Fruit fly (Drosophila melanogaster): ENCODE results near the gene Megf8.

Megf8 gene

dm6 chr2L:8099615-8100375 lies 56.5 kb downstream of the Megf8 start:
- no peak for TF ChIP-seq CG10348 (GFP tag; IDR thresholded peaks at IDR 0.05)
- TF ChIP-seq Pif1A (GFP tag; optimal IDR thresholded peaks at IDR 0.05), result peak; percentile 4
- no peak for TF ChIP-seq Pif1B (GFP tag; optimal IDR thresholded peaks at IDR 0.05)
- TF ChIP-seq EcR (GFP tag; optimal IDR thresholded peaks at IDR 0.05), result no peak
- peak; percentile 55; the same call in 1 of the 2 replicates for TF ChIP-seq CG32121 (GFP tag; IDR thresholded peaks at IDR 0.05)

DNA sequence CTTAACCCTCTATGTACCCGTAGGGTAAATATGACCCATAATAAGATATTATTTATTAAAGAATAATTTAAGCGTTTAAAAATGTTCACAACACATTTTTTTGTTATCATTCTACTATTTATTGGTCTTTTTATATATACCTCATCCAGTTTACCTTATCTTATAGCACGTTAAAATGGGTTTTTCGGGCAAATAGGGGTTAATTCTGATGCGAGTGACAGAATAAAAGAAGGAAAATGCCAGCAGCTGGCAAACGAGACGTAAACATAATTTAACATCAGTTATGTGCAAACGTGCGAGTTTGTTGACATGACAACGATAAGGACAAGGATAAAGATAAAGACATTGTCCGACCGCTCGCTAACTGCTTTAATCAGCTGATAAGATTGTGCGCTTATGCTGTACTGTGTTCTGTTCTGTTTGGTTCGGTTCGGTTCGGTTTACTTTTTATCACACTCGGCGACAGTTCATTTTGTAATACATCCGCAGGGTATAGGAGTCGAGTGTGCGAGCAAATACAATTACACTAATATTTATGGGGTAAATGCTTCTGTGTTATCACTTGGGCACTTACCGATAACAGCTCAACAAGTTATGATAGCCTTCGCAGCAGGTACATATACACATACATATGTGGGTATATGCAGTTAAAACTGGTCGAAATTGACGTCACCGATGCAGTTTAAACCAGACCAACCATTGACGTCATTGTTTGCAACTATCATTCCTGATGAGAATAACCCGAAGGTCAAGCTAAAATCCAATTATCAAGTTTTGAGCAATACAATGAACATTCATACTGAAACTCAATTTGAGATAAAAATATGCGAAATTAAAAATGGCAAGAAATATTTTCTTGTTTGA lies 57.5 kb downstream of the Megf8 start:
- TF ChIP-seq CG15710 (tag; optimal IDR thresholded peaks at IDR 0.05), result peak; percentile 55
- no peak for TF ChIP-seq CG13204 (GFP tag; optimal IDR thresholded peaks at IDR 0.05)
- no peak for TF ChIP-seq Pif1B (GFP tag; optimal IDR thresholded peaks at IDR 0.05)
- TF ChIP-seq CG17806 (tag; optimal IDR thresholded peaks at IDR 0.05), result peak; percentile 52
- TF ChIP-seq D1 (tag; optimal IDR thresholded peaks at IDR 0.05), result no peak
- no peak for TF ChIP-seq CG12605 (GFP tag; IDR thresholded peaks at IDR 0.05)
- TF ChIP-seq CG10348 (GFP tag; IDR thresholded peaks at IDR 0.05), result no peak
- peak; percentile 82 for TF ChIP-seq EcR (GFP tag; optimal IDR thresholded peaks at IDR 0.05)
- peak; percentile 40 for TF ChIP-seq CG8301 (tag; optimal IDR thresholded peaks at IDR 0.05)
- TF ChIP-seq Snoo (tag; optimal IDR thresholded peaks at IDR 0.05), result peak; percentile 19
- TF ChIP-seq CG8159 (tag; optimal IDR thresholded peaks at IDR 0.05), result no peak
- TF ChIP-seq Ets98B (GFP tag; IDR thresholded peaks at IDR 0.05), result peak; percentile 9; the same call in 1 of the 2 replicates
- no peak for TF ChIP-seq CG4496 (GFP tag; IDR thresholded peaks at IDR 0.05)
- no peak for TF ChIP-seq fd96Ca (GFP tag; IDR thresholded peaks at IDR 0.05)
- TF ChIP-seq gl (tag; optimal IDR thresholded peaks at IDR 0.05), result no peak
- no peak for TF ChIP-seq CG32121 (GFP tag; IDR thresholded peaks at IDR 0.05)
- peak; percentile 33 for TF ChIP-seq CG9948 (tag; optimal IDR thresholded peaks at IDR 0.05)
- no peak for TF ChIP-seq rn (GFP tag; IDR thresholded peaks at IDR 0.05)
- TF ChIP-seq CG14655 (GFP tag; optimal IDR thresholded peaks at IDR 0.05), result no peak
- TF ChIP-seq CG34367 (tag; optimal IDR thresholded peaks at IDR 0.05), result no peak
- peak; percentile 24 for TF ChIP-seq Pif1A (GFP tag; optimal IDR thresholded peaks at IDR 0.05)

dm6 chr2L:8103073-8103472 lies 59.8 kb downstream of the Megf8 start:
- TF ChIP-seq CG4496 (GFP tag; IDR thresholded peaks at IDR 0.05) (no peak), CG8159 (tag; optimal IDR thresholded peaks at IDR 0.05) (no peak), D1 (tag; optimal IDR thresholded peaks at IDR 0.05) (no peak), CG12605 (GFP tag; IDR thresholded peaks at IDR 0.05) (no peak), Pif1A (GFP tag; optimal IDR thresholded peaks at IDR 0.05) (no peak), fd96Ca (GFP tag; IDR thresholded peaks at IDR 0.05) (no peak), rn (GFP tag; IDR thresholded peaks at IDR 0.05) (no peak), CG9948 (tag; optimal IDR thresholded peaks at IDR 0.05) (no peak), EcR (GFP tag; optimal IDR thresholded peaks at IDR 0.05) (no peak), CG17806 (tag; optimal IDR thresholded peaks at IDR 0.05) (no peak), CG10348 (GFP tag; IDR thresholded peaks at IDR 0.05) (no peak), CG15710 (tag; optimal IDR thresholded peaks at IDR 0.05) (no peak), Snoo (tag; optimal IDR thresholded peaks at IDR 0.05) (no peak), gl (tag; optimal IDR thresholded peaks at IDR 0.05) (no peak), CG34367 (tag; optimal IDR thresholded peaks at IDR 0.05) (no peak)
